Worm (Caenorhabditis elegans): ENCODE results near the gene ife-1.

ife-1 gene

DNA sequence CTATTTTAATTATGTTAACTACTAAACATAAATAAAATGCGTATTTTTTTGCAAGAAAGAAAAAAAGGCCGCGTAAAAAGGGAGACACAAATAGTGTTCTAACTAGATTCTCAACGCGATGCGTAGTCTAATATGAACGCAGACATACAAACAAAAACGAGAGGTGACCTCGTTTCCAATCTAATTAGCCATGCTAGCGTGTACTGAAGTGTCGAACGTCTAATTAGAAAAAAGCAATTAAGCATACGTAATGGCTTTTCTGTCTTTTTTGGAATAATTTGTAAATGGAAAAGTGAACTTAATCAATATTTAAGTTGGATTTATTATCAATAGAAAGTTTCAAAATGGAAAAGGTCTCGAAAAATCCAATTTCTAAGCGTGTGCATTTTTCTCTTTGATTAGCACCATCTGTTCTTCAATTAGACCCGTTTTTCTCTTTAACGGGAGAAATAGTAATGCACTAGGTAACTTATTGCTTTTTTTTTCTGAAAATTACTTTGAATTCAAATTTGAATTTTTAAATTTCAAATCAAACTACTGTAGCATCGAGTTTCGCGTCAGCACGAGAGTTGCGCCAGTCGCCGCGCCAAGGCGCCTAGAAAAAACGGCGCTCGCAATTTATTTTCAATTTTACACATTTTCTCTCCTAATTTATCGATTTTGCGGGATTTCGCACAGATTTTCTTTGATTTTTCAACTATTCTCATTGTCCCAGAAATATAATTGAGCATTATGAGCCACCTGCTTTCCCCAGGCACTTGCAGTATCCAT, 2.5 kb upstream of the ife-1 start (continued):
- TF ChIP-seq D2030.7 (GFP tag; IDR thresholded peaks at IDR 0.05) (peak; percentile 66; the same call in 1 of the 2 replicates), ekl-4 (GFP tag; IDR thresholded peaks at IDR 0.05) (peak; percentile 55; the same call in 1 of the 2 replicates), ama-1 (optimal IDR thresholded peaks at IDR 0.05) (no peak), ama-1 (GFP tag; optimal IDR thresholded peaks at IDR 0.05) (no peak), rec-8 (tag; optimal IDR thresholded peaks at IDR 0.05) (no peak), zfh-2 (GFP tag; conservative IDR thresholded peaks at IDR 0.05) (no peak), efl-1 (GFP tag; optimal IDR thresholded peaks at IDR 0.05) (peak; percentile 59), dpl-1 (GFP tag; optimal IDR thresholded peaks at IDR 0.05) (peak; percentile 45), lsl-1 (GFP tag; optimal IDR thresholded peaks at IDR 0.05) (peak; percentile 86), madf-6 (GFP tag; IDR thresholded peaks at IDR 0.05) (peak; percentile 78), nhr-90 (tag; optimal IDR thresholded peaks at IDR 0.05) (no peak), lin-26 (GFP tag; IDR thresholded peaks at IDR 0.05) (no peak), ztf-25 (GFP tag; IDR thresholded peaks at IDR 0.05) (no peak)

DNA sequence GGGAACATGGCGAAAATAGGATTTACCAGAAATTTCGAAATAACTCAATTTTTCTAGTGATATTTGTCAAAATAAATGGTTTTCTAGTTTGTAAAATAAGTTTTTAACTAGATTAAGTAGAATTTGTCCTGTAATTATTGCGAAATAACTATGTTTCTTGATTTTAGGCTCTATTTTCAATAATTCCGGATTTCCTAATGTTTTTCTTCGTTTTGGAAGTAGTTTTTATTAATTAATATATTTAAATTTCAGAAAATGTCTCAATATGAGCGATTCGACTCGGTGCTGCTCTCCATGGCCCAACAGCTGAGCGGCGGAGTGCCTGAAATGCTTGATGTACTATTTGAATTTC, 2.0 kb upstream of the ife-1 start, which contains the start of gene nud-1:
nud-1 (plus strand) TSS at position 253 of the 352 bp plus-strand sequence.
- TF ChIP-seq nhr-80 (tag; optimal IDR thresholded peaks at IDR 0.05) (no peak), cebp-1 (GFP tag; IDR thresholded peaks at IDR 0.05) (no peak), cebp-1 (tag; optimal IDR thresholded peaks at IDR 0.05) (peak; percentile 79), bed-2 (GFP tag; IDR thresholded peaks at IDR 0.05) (no peak), ztf-18 (tag; optimal IDR thresholded peaks at IDR 0.05) (peak; percentile 89)

DNA sequence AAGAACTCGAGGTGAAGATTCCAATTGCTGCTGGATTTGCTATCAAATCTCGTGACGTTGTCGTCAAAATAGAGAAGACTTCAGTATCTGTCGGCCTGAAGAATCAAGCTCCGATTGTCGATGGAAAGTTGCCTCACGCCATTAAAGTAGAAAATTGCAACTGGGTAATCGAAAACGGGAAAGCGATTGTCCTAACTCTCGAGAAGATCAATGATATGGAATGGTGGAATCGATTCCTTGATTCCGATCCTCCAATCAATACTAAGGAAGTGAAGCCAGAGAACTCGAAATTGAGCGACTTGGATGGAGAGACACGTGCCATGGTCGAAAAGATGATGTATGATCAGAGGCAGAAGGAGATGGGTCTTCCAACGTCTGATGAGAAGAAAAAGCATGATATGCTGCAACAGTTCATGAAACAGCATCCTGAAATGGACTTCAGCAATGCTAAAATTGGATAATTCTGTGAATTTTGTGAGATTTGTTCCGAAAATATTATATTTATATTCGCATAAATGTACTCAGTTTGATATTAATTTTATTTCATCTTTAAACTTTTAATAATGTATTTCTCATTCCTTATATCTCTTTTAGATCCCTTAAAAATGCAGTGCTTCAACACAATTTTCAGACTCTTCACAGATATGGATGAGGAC, 1.0 kb upstream of the ife-1 start, which contains the start of gene dro-1:
dro-1 (plus strand) TSS at position 606 of the 656 bp plus-strand sequence.
- no peak for TF ChIP-seq Y53G8AR.9 (GFP tag; conservative IDR thresholded peaks at IDR 0.05)
- no peak for TF ChIP-seq pbrm-1 (GFP tag; IDR thresholded peaks at IDR 0.05)
- no peak for TF ChIP-seq athp-1 (tag; optimal IDR thresholded peaks at IDR 0.05)
- TF ChIP-seq ztf-25 (GFP tag; IDR thresholded peaks at IDR 0.05) = no peak
- no peak for TF ChIP-seq nfya-1 (tag; optimal IDR thresholded peaks at IDR 0.05; ENCODE audit: borderline replicate concordance, insufficient read depth)
- TF ChIP-seq lin-35 (GFP tag; optimal IDR thresholded peaks at IDR 0.05) = no peak
- no peak for TF ChIP-seq cebp-2 (GFP tag; IDR thresholded peaks at IDR 0.05)
- no peak for TF ChIP-seq attf-6 (GFP tag; IDR thresholded peaks at IDR 0.05)
- no peak for TF ChIP-seq madf-8 (GFP tag; conservative IDR thresholded peaks at IDR 0.05)
- no peak for TF ChIP-seq bed-1 (GFP tag; IDR thresholded peaks at IDR 0.05)
- TF ChIP-seq somi-1 (GFP tag; optimal IDR thresholded peaks at IDR 0.05) = no peak
- TF ChIP-seq B0019.2 (GFP tag; conservative IDR thresholded peaks at IDR 0.05) = no peak

DNA sequence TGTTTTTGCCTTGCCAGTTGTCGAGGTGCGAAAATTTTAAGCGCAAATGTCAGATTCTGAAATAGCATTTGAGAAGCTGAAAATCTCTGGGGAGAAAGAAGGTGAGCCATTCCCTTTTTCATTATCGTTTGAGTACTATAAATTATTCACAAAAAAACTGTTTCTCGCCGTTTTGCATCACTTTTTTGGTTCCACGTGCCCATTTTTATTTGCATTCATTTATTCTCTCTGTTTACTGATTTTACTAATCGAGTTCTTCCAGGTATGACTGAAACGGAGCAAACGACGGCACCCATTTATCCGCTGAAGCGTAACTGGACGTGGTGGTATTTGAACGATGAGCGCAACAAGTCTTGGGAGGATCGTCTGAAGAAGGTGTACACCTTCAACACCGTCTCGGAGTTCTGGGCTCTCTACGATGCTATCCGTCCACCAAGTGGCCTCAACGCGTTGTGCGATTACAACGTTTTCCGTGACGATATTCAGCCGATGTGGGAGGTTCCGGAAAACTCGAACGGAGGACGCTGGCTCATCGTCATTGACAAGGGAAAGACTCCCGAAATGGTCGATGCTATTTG, 434 bp downstream of the ife-1 start:
- TF ChIP-seq bed-2 (GFP tag; IDR thresholded peaks at IDR 0.05) = no peak
- no peak for TF ChIP-seq snpc-1.1 (tag; optimal IDR thresholded peaks at IDR 0.05; ENCODE audit: insufficient read depth)
- TF ChIP-seq F22D6.2 (tag; optimal IDR thresholded peaks at IDR 0.05) = no peak
- peak; percentile 66; the same call in 1 of the 2 replicates for TF ChIP-seq ekl-4 (GFP tag; IDR thresholded peaks at IDR 0.05)
- TF ChIP-seq snpc-4 (GFP tag; optimal IDR thresholded peaks at IDR 0.05) = no peak
- TF ChIP-seq snpc-4 (tag; optimal IDR thresholded peaks at IDR 0.05) = no peak
- TF ChIP-seq pbrm-1 (GFP tag; IDR thresholded peaks at IDR 0.05) = 0 out of 2 replicates have a peak, but pooled peaks have one; percentile 21
- no peak for TF ChIP-seq nfya-1 (tag; optimal IDR thresholded peaks at IDR 0.05; ENCODE audit: borderline replicate concordance, insufficient read depth)
- no peak for TF ChIP-seq madf-3 (GFP tag; IDR thresholded peaks at IDR 0.05)
- TF ChIP-seq egl-44 (GFP tag; IDR thresholded peaks at IDR 0.05) = 0 out of 2 replicates have a peak, but pooled peaks have one; percentile 34
- TF ChIP-seq lin-26 (GFP tag; IDR thresholded peaks at IDR 0.05) = peak; percentile 56; the same call in 1 of the 2 replicates
- TF ChIP-seq ztf-18 (tag; optimal IDR thresholded peaks at IDR 0.05) = peak; percentile 56
- TF ChIP-seq ztf-6 (GFP tag; IDR thresholded peaks at IDR 0.05) = no peak
- no peak for TF ChIP-seq cebp-1 (GFP tag; IDR thresholded peaks at IDR 0.05)
- peak; percentile 1 for TF ChIP-seq cebp-1 (tag; optimal IDR thresholded peaks at IDR 0.05)
- TF ChIP-seq F10E7.11 (tag; optimal IDR thresholded peaks at IDR 0.05) = no peak
- no peak for TF ChIP-seq chd-7 (tag; optimal IDR thresholded peaks at IDR 0.05)
- no peak for TF ChIP-seq sea-2 (GFP tag; IDR thresholded peaks at IDR 0.05)
- no peak for TF ChIP-seq repo-1 (tag; optimal IDR thresholded peaks at IDR 0.05)
- TF ChIP-seq hsf-1 (GFP tag; IDR thresholded peaks at IDR 0.05) = 0 out of 2 replicates have a peak, but pooled peaks have one; percentile 9
